Worm (Caenorhabditis elegans): ENCODE measurements around the gene F12A10.6.

F12A10.6 gene

ce11 chrII:5500986-5501657, 6.8 kb upstream of the F12A10.6 start, which contains the start of gene F12A10.8 (continued):
- no peak for TF ChIP-seq aptf-3 (GFP tag; IDR thresholded peaks at IDR 0.05)
- peak; percentile 93 for TF ChIP-seq lsl-1 (GFP tag; optimal IDR thresholded peaks at IDR 0.05)
- no peak for TF ChIP-seq ztf-28 (GFP tag; IDR thresholded peaks at IDR 0.05)
- TF ChIP-seq Y95B8A.8 (GFP tag; IDR thresholded peaks at IDR 0.05) = no peak
- peak; percentile 13 for TF ChIP-seq snpc-3.4 (tag; optimal IDR thresholded peaks at IDR 0.05)
- TF ChIP-seq hmg-1.2 (GFP tag; IDR thresholded peaks at IDR 0.05) = 0 out of 2 replicates have a peak, but pooled peaks have one; percentile 8
- no peak for TF ChIP-seq tlf-1 (GFP tag; optimal IDR thresholded peaks at IDR 0.05)
- no peak for TF ChIP-seq tbp1 (GFP tag; optimal IDR thresholded peaks at IDR 0.05)
- no peak for TF ChIP-seq egrh-3 (GFP tag; IDR thresholded peaks at IDR 0.05)
- TF ChIP-seq ceh-91 (GFP tag; IDR thresholded peaks at IDR 0.05) = peak; percentile 67
- TF ChIP-seq ets-4 (GFP tag; optimal IDR thresholded peaks at IDR 0.05) = no peak
- no peak for TF ChIP-seq F57C9.4 (tag; optimal IDR thresholded peaks at IDR 0.05)
- no peak for TF ChIP-seq egl-18 (GFP tag; IDR thresholded peaks at IDR 0.05)
- TF ChIP-seq ekl-4 (GFP tag; IDR thresholded peaks at IDR 0.05) = no peak
- TF ChIP-seq B0035.1 (tag; optimal IDR thresholded peaks at IDR 0.05) = no peak
- TF ChIP-seq sptf-2 (GFP tag; optimal IDR thresholded peaks at IDR 0.05) = no peak
- peak; percentile 67 for TF ChIP-seq madf-8 (GFP tag; conservative IDR thresholded peaks at IDR 0.05)
- TF ChIP-seq nhr-27 (tag; optimal IDR thresholded peaks at IDR 0.05) = no peak
- TF ChIP-seq ceh-100 (GFP tag; IDR thresholded peaks at IDR 0.05) = no peak
- TF ChIP-seq B0336.3 (GFP tag; IDR thresholded peaks at IDR 0.05) = no peak
- no peak for TF ChIP-seq dpff-1 (tag; optimal IDR thresholded peaks at IDR 0.05)
- no peak for TF ChIP-seq attf-3 (GFP tag; conservative IDR thresholded peaks at IDR 0.05)
- TF ChIP-seq sdz-38 (tag; optimal IDR thresholded peaks at IDR 0.05) = no peak
- no peak for TF ChIP-seq lag-1 (GFP tag; IDR thresholded peaks at IDR 0.05)
- no peak for TF ChIP-seq C06A6.2 (GFP tag; conservative IDR thresholded peaks at IDR 0.05)
- no peak for TF ChIP-seq T26A5.8 (tag; optimal IDR thresholded peaks at IDR 0.05)
- no peak for TF ChIP-seq snpc-1.1 (tag; optimal IDR thresholded peaks at IDR 0.05; ENCODE audit: insufficient read depth)
- no peak for TF ChIP-seq dpl-1 (GFP tag; optimal IDR thresholded peaks at IDR 0.05)
- peak; percentile 87 for TF ChIP-seq madf-6 (GFP tag; IDR thresholded peaks at IDR 0.05)
- no peak for TF ChIP-seq F23B12.7 (tag; optimal IDR thresholded peaks at IDR 0.05; ENCODE audit: insufficient read depth)

- TF ChIP-seq ceh-79 (tag; optimal IDR thresholded peaks at IDR 0.05) (no peak), ets-4 (GFP tag; optimal IDR thresholded peaks at IDR 0.05) (no peak), madf-8 (GFP tag; conservative IDR thresholded peaks at IDR 0.05) (no peak), sea-2 (GFP tag; IDR thresholded peaks at IDR 0.05) (no peak), chd-7 (tag; optimal IDR thresholded peaks at IDR 0.05) (no peak), F57A8.1 (GFP tag; optimal IDR thresholded peaks at IDR 0.05) (no peak), mel-28 (tag; optimal IDR thresholded peaks at IDR 0.05; ENCODE audit: borderline replicate concordance) (no peak), ztf-28 (GFP tag; IDR thresholded peaks at IDR 0.05) (no peak), F33H1.4 (GFP tag; IDR thresholded peaks at IDR 0.05) (no peak), nhr-120 (GFP tag; IDR thresholded peaks at IDR 0.05) (no peak), F57C9.4 (tag; optimal IDR thresholded peaks at IDR 0.05) (no peak), B0035.1 (tag; optimal IDR thresholded peaks at IDR 0.05) (no peak), ekl-4 (GFP tag; IDR thresholded peaks at IDR 0.05) (no peak), bed-1 (GFP tag; IDR thresholded peaks at IDR 0.05) (no peak), ama-1 (optimal IDR thresholded peaks at IDR 0.05) (no peak), ama-1 (GFP tag; optimal IDR thresholded peaks at IDR 0.05) (no peak), B0261.1 (tag; optimal IDR thresholded peaks at IDR 0.05) (no peak), athp-1 (tag; optimal IDR thresholded peaks at IDR 0.05) (no peak), hrde-1 (tag; optimal IDR thresholded peaks at IDR 0.05; ENCODE audit: borderline replicate concordance) (no peak), egrh-3 (GFP tag; IDR thresholded peaks at IDR 0.05) (no peak), dpl-1 (GFP tag; optimal IDR thresholded peaks at IDR 0.05) (no peak)
Measured at ce11 chrII:5500470-5500869, 6.2 kb upstream of the F12A10.6 start, which contains the start of gene fzy-1. fzy-1 (plus strand) TSS chrII:5500770.
